Fruit fly (Drosophila melanogaster) whole organism, embryonic: ENCODE results near the gene Eig71Eg.
A peak's percentile ranks its signal among the peaks of the same experiment; 100 is the strongest.

ENCODE experiments used
- Atf6 ChIP-seq: fragments of 200-800 bp; sonication (Bioruptor generic); IDR thresholded peaks from 2 replicates; pipeline ENCODE4 v1.3.6; 2022; ENCODE audit warnings: missing biosample characterization, missing genetic modification characterization
- CG10209 ChIP-seq: fragments of 200-800 bp; sonication (Bioruptor generic); optimal IDR thresholded peaks from 3 replicates; lab custom pipeline; 2017; ENCODE audit warnings: missing biosample characterization, mild to moderate bottlenecking, missing genetic modification characterization, missing genetic modification reagents
- CG10543 ChIP-seq: fragments of 200-800 bp; sonication (Bioruptor generic); optimal IDR thresholded peaks from 3 replicates; lab custom pipeline; 2017; ENCODE audit warnings: missing biosample characterization, mild to moderate bottlenecking, missing genetic modification characterization, moderate library complexity
- CG10979 ChIP-seq: fragments of 200-800 bp; sonication (Bioruptor generic); optimal IDR thresholded peaks from 2 replicates; lab custom pipeline; 2018; ENCODE audit warnings: missing biosample characterization, mild to moderate bottlenecking, missing genetic modification characterization, moderate library complexity
- CG11085 ChIP-seq: fragments of 200-800 bp; sonication (Bioruptor generic); IDR thresholded peaks from 2 replicates; pipeline ENCODE4 v1.3.6; 2022; ENCODE audit warnings: missing biosample characterization, missing genetic modification characterization
- CG11398 ChIP-seq: fragments of 200-800 bp; sonication (Bioruptor generic); optimal IDR thresholded peaks from 2 replicates; lab custom pipeline; 2016; ENCODE audit warnings: missing biosample characterization, missing genetic modification characterization
- CG11695 ChIP-seq: fragments of 200-800 bp; sonication (Bioruptor generic); IDR thresholded peaks from 3 replicates; pipeline ENCODE4 v1.3.6; 2022; ENCODE audit warnings: missing biosample characterization, missing genetic modification characterization
- CG11696 ChIP-seq: fragments of 200-800 bp; sonication (Bioruptor generic); IDR thresholded peaks from 2 replicates; pipeline ENCODE4 v1.3.6; 2022; ENCODE audit warnings: missing biosample characterization, missing genetic modification characterization
- CG1233 ChIP-seq: fragments of 200-800 bp; sonication (Bioruptor generic); optimal IDR thresholded peaks from 4 replicates; lab custom pipeline; 2018; ENCODE audit warnings: missing biosample characterization, mild to moderate bottlenecking, missing genetic modification characterization
- CG13123 ChIP-seq: fragments of 200-800 bp; sonication (Bioruptor generic); optimal IDR thresholded peaks from 2 replicates; lab custom pipeline; 2016; ENCODE audit warnings: missing biosample characterization, missing genetic modification characterization
- CG14441 ChIP-seq: fragments of 200-800 bp; sonication (Bioruptor generic); IDR thresholded peaks from 2 replicates; pipeline ENCODE4 v1.3.6; 2022; ENCODE audit warnings: missing biosample characterization, missing genetic modification characterization
- CG1647 ChIP-seq: fragments of 200-800 bp; sonication (Bioruptor generic); optimal IDR thresholded peaks from 3 replicates; lab custom pipeline; 2016; ENCODE audit warnings: missing biosample characterization, missing genetic modification characterization
- CG18262 ChIP-seq: fragments of 200-800 bp; optimal IDR thresholded peaks from 3 replicates; lab custom pipeline; 2019; ENCODE audit warnings: missing biosample characterization, mild to moderate bottlenecking, missing genetic modification characterization, moderate library complexity
- CG31224 ChIP-seq: fragments of 200-800 bp; sonication (Bioruptor generic); IDR thresholded peaks from 2 replicates; pipeline ENCODE4 v1.3.6; 2022; ENCODE audit warnings: missing biosample characterization, missing genetic modification characterization
- CG42726 ChIP-seq: fragments of 200-800 bp; sonication (Bioruptor generic); IDR thresholded peaks from 2 replicates; pipeline ENCODE4 v1.3.6; 2022; ENCODE audit warnings: missing biosample characterization, missing genetic modification characterization; ENCODE audit not compliant: partially characterized antibody
- CG6654 ChIP-seq: fragments of 200-800 bp; sonication (Bioruptor generic); optimal IDR thresholded peaks from 2 replicates; lab custom pipeline; 2017; ENCODE audit warnings: missing biosample characterization, mild to moderate bottlenecking, missing genetic modification characterization
- CG6791 ChIP-seq: fragments of 200-800 bp; sonication (Bioruptor generic); IDR thresholded peaks from 3 replicates; pipeline ENCODE4 v1.3.6; 2022; ENCODE audit warnings: missing biosample characterization, missing genetic modification characterization; ENCODE audit not compliant: partially characterized antibody
- CG7271 ChIP-seq: fragments of 200-800 bp; sonication (Bioruptor generic); optimal IDR thresholded peaks from 2 replicates; lab custom pipeline; 2018; ENCODE audit warnings: missing biosample characterization, mild to moderate bottlenecking, missing genetic modification characterization, moderate library complexity
- CG7928 ChIP-seq: fragments of 200-800 bp; sonication (Bioruptor generic); optimal IDR thresholded peaks from 2 replicates; lab custom pipeline; 2017; ENCODE audit warnings: missing biosample characterization, mild to moderate bottlenecking, missing genetic modification characterization
- CG9797 ChIP-seq: fragments of 200-800 bp; sonication (Bioruptor generic); optimal IDR thresholded peaks from 3 replicates; lab custom pipeline; 2018; ENCODE audit warnings: missing biosample characterization, mild to moderate bottlenecking, missing genetic modification characterization
- D19A ChIP-seq: fragments of 200-800 bp; optimal IDR thresholded peaks from 3 replicates; lab custom pipeline; 2019; ENCODE audit warnings: missing biosample characterization, mild to moderate bottlenecking, missing genetic modification characterization, moderate library complexity
- E2f2 ChIP-seq: fragments of 200-800 bp; sonication (Bioruptor generic); IDR thresholded peaks from 2 replicates; pipeline ENCODE4 v1.3.6; 2022; ENCODE audit warnings: missing biosample characterization, missing genetic modification characterization
- Elba2 ChIP-seq: fragments of 200-800 bp; sonication (Bioruptor generic); optimal IDR thresholded peaks from 3 replicates; lab custom pipeline; 2016; ENCODE audit warnings: missing biosample characterization, missing genetic modification characterization
- Fer1 ChIP-seq: fragments of 200-800 bp; sonication (Bioruptor generic); optimal IDR thresholded peaks from 2 replicates; lab custom pipeline; 2017; ENCODE audit warnings: missing biosample characterization, mild to moderate bottlenecking, missing genetic modification characterization
- Gug ChIP-seq: fragments of 200-800 bp; sonication (Bioruptor generic); IDR thresholded peaks from 4 replicates; pipeline ENCODE4 v1.3.6; 2022; ENCODE audit warnings: missing biosample characterization, missing genetic modification characterization
- HLH54F ChIP-seq: fragments of 200-800 bp; sonication (Bioruptor generic); optimal IDR thresholded peaks from 3 replicates; lab custom pipeline; 2016; ENCODE audit warnings: missing biosample characterization, missing genetic modification characterization
- Hmx ChIP-seq: fragments of 200-800 bp; sonication (Bioruptor generic); optimal IDR thresholded peaks from 2 replicates; lab custom pipeline; 2016; ENCODE audit warnings: missing biosample characterization, missing genetic modification characterization
- Lim3 ChIP-seq: fragments of 200-800 bp; sonication (Bioruptor generic); IDR thresholded peaks from 2 replicates; pipeline ENCODE4 v1.3.6; 2022; ENCODE audit warnings: missing biosample characterization, missing genetic modification characterization
- MTF-1 ChIP-seq: fragments of 200-800 bp; sonication (Bioruptor generic); optimal IDR thresholded peaks from 2 replicates; lab custom pipeline; 2018; ENCODE audit warnings: missing biosample characterization, mild to moderate bottlenecking, missing genetic modification characterization, borderline replicate concordance
- Nf-YC ChIP-seq: fragments of 200-800 bp; optimal IDR thresholded peaks from 3 replicates; lab custom pipeline; 2019; ENCODE audit warnings: missing biosample characterization, mild to moderate bottlenecking, missing genetic modification characterization, moderate library complexity
- Oaz ChIP-seq: fragments of 200-800 bp; sonication (Bioruptor generic); IDR thresholded peaks from 2 replicates; pipeline ENCODE4 v1.3.6; 2022; ENCODE audit warnings: missing biosample characterization, missing genetic modification characterization
- amos ChIP-seq: fragments of 200-800 bp; sonication (Bioruptor generic); IDR thresholded peaks from 2 replicates; pipeline ENCODE4 v1.3.6; 2022; ENCODE audit warnings: missing biosample characterization, missing genetic modification characterization; ENCODE audit not compliant: partially characterized antibody
- gsb-n ChIP-seq: fragments of 200-800 bp; sonication (Bioruptor generic); optimal IDR thresholded peaks from 3 replicates; lab custom pipeline; 2018; ENCODE audit warnings: missing biosample characterization, mild to moderate bottlenecking, missing genetic modification characterization
- gt ChIP-seq: fragments of 200-800 bp; sonication (Bioruptor generic); IDR thresholded peaks from 2 replicates; pipeline ENCODE4 v1.3.6; 2022; ENCODE audit warnings: missing biosample characterization, missing genetic modification characterization
- hkb ChIP-seq, 2 experiments: fragments of 200-800 bp in 1 of 2; fragments of >200 bp in 1 of 2; sonication (Bioruptor generic) in 1 of 2; IDR thresholded peaks in 1 of 2; optimal IDR thresholded peaks in 1 of 2; 2 replicates each; pipeline versions ENCODE4 v1.3.6 to Lab custom; 2017 to 2022; ENCODE audit warnings: missing biosample characterization in 1 of 2, missing genetic modification characterization in 1 of 2
- lab ChIP-seq: fragments of 200-800 bp; sonication (Bioruptor generic); optimal IDR thresholded peaks from 3 replicates; lab custom pipeline; 2017; ENCODE audit warnings: missing biosample characterization, missing genetic modification characterization, mild to moderate bottlenecking, moderate library complexity, missing genetic modification reagents
- mirr ChIP-seq: fragments of 200-800 bp; sonication (Bioruptor generic); optimal IDR thresholded peaks from 3 replicates; lab custom pipeline; 2018; ENCODE audit warnings: missing biosample characterization, mild to moderate bottlenecking, missing genetic modification characterization
- nmo ChIP-seq: fragments of 200-800 bp; sonication (Bioruptor generic); optimal IDR thresholded peaks from 2 replicates; lab custom pipeline; 2018; ENCODE audit warnings: missing biosample characterization, mild to moderate bottlenecking, missing genetic modification characterization, moderate library complexity
- pb ChIP-seq: fragments of 200-800 bp; sonication (Bioruptor generic); optimal IDR thresholded peaks from 3 replicates; lab custom pipeline; 2016; ENCODE audit warnings: missing biosample characterization, missing genetic modification characterization
- pfk ChIP-seq: fragments of 200-800 bp; sonication (Bioruptor generic); optimal IDR thresholded peaks from 2 replicates; lab custom pipeline; 2018; ENCODE audit warnings: missing biosample characterization, mild to moderate bottlenecking, missing genetic modification characterization, moderate library complexity
- pho ChIP-seq: fragments of 200-800 bp; sonication (Bioruptor generic); optimal IDR thresholded peaks from 2 replicates; lab custom pipeline; 2016; ENCODE audit warnings: missing biosample characterization, missing genetic modification characterization
- rib ChIP-seq: fragments of 200-800 bp; sonication (Bioruptor generic); IDR thresholded peaks from 2 replicates; pipeline ENCODE4 v1.3.6; 2022; ENCODE audit warnings: missing biosample characterization, missing genetic modification characterization
- ro ChIP-seq: fragments of 200-800 bp; sonication (Bioruptor generic); IDR thresholded peaks from 2 replicates; pipeline ENCODE4 v1.3.6; 2022; ENCODE audit warnings: missing biosample characterization, missing genetic modification characterization
- sob ChIP-seq: fragments of 200-800 bp; sonication (Bioruptor generic); IDR thresholded peaks from 2 replicates; pipeline ENCODE4 v1.3.6; 2022; ENCODE audit warnings: missing biosample characterization, missing genetic modification characterization
- tll ChIP-seq, 2 experiments: fragments of 200-800 bp in 1 of 2; fragments of >200 bp in 1 of 2; sonication (Bioruptor generic) in 1 of 2; optimal IDR thresholded peaks; 2 replicates each; lab custom pipeline; 2017 to 2019; ENCODE audit warnings: missing biosample characterization in 2 of 2, missing genetic modification characterization in 2 of 2, mild to moderate bottlenecking in 1 of 2, moderate library complexity in 1 of 2
- toy ChIP-seq: fragments of 200-800 bp; sonication (Bioruptor generic); IDR thresholded peaks from 2 replicates; pipeline ENCODE4 v1.3.6; 2022; ENCODE audit warnings: missing biosample characterization, missing genetic modification characterization
- tup ChIP-seq: fragments of 200-800 bp; sonication (Bioruptor generic); optimal IDR thresholded peaks from 2 replicates; lab custom pipeline; 2016; ENCODE audit warnings: missing biosample characterization, mild to moderate bottlenecking, missing genetic modification characterization, moderate library complexity
- vfl ChIP-seq: fragments of 200-800 bp; sonication (Bioruptor generic); optimal IDR thresholded peaks from 2 replicates; lab custom pipeline; 2016; ENCODE audit warnings: missing biosample characterization, missing genetic modification characterization
- wor ChIP-seq: fragments of 200-800 bp; sonication (Bioruptor generic); IDR thresholded peaks from 2 replicates; pipeline ENCODE4 v1.3.6; 2022; ENCODE audit warnings: missing biosample characterization, missing genetic modification characterization

The Eig71Eg gene

dm6 chr3L:15619626-15620247 is 37.7 kb upstream of the Eig71Eg start, which contains the start of gene Phs (continued):
- peak; percentile 70 for TF ChIP-seq CG11398 (GFP tag; lab: Kevin White, UChicago)
- peak; percentile 96 for TF ChIP-seq gsb-n
- peak; percentile 59 for TF ChIP-seq amos
- no peak for TF ChIP-seq CG11696 (GFP tag; lab: Robert Waterston, UW)
- TF ChIP-seq toy (GFP tag; lab: Robert Waterston, UW), result no peak; the same call in 1 of the 2 replicates
- peak; percentile 84 for TF ChIP-seq CG1647 (GFP tag; lab: Kevin White, UChicago)
- TF ChIP-seq MTF-1, result peak; percentile 79
- TF ChIP-seq CG42726 (GFP tag; lab: Robert Waterston, UW), result no peak
- TF ChIP-seq CG10979 (tag; lab: Kevin White, UChicago), result peak; percentile 45
- peak; percentile 36 for TF ChIP-seq nmo (GFP tag; lab: Kevin White, UChicago)
- no peak for TF ChIP-seq Oaz (GFP tag; lab: Robert Waterston, UW)
- peak; percentile 65 for TF ChIP-seq CG14441 (GFP tag; lab: Robert Waterston, UW)
- no peak for TF ChIP-seq tll (GFP tag; optimal IDR thresholded peaks at IDR 0.05; lab: Kevin White, UChicago)
- peak; percentile 97 for TF ChIP-seq rib (GFP tag; lab: Robert Waterston, UW)
- peak; percentile 46 for TF ChIP-seq Nf-YC
- peak; percentile 90 for TF ChIP-seq lab (GFP tag; lab: Kevin White, UChicago)
- TF ChIP-seq sob (GFP tag; lab: Robert Waterston, UW), result peak; percentile 96
- TF ChIP-seq pho (GFP tag; lab: Kevin White, UChicago), result peak; percentile 76
- TF ChIP-seq CG10543 (GFP tag; lab: Kevin White, UChicago), result peak; percentile 69
- peak; percentile 80 for TF ChIP-seq CG10209 (GFP tag; lab: Kevin White, UChicago)
- peak; percentile 88 for TF ChIP-seq CG11085
- TF ChIP-seq gt (GFP tag; lab: Robert Waterston, UW), result peak; percentile 12; the same call in 1 of the 2 replicates
- TF ChIP-seq mirr (GFP tag; lab: Kevin White, UChicago), result peak; percentile 53
- peak; percentile 80 for TF ChIP-seq pb
- TF ChIP-seq CG11695 (GFP tag; lab: Robert Waterston, UW), result peak; percentile 43; the same call in 1 of the 3 replicates
- peak; percentile 99 for TF ChIP-seq E2f2 (GFP tag; lab: Robert Waterston, UW)
- TF ChIP-seq D19A, result no peak
- peak; percentile 93 for TF ChIP-seq HLH54F (GFP tag; lab: Kevin White, UChicago)
- peak; percentile 80 for TF ChIP-seq Gug
- peak; percentile 90 for TF ChIP-seq vfl (GFP tag; lab: Kevin White, UChicago)
- TF ChIP-seq Hmx (GFP tag; lab: Kevin White, UChicago), result peak; percentile 29
- no peak for TF ChIP-seq CG31224 (GFP tag; lab: Robert Waterston, UW)
- peak; percentile 72 for TF ChIP-seq Atf6
- TF ChIP-seq ro (GFP tag; lab: Robert Waterston, UW), result no peak; the same call in 1 of the 2 replicates
- no peak for TF ChIP-seq hkb (optimal IDR thresholded peaks at IDR 0.05; lab: Kevin White, UChicago)
- TF ChIP-seq hkb (GFP tag; IDR thresholded peaks at IDR 0.05; lab: Robert Waterston, UW), result peak; percentile 54
- peak; percentile 63 for TF ChIP-seq Elba2
- peak; percentile 38 for TF ChIP-seq CG18262
- TF ChIP-seq CG6654 (GFP tag; lab: Kevin White, UChicago), result no peak
- TF ChIP-seq CG1233 (GFP tag; lab: Kevin White, UChicago), result peak; percentile 64
- peak; percentile 62 for TF ChIP-seq CG13123
- TF ChIP-seq wor (GFP tag; lab: Robert Waterston, UW), result no peak
- TF ChIP-seq Lim3 (GFP tag; lab: Robert Waterston, UW), result no peak
- peak; percentile 52 for TF ChIP-seq CG9797 (GFP tag; lab: Kevin White, UChicago)
- peak; percentile 78 for TF ChIP-seq CG6791 (GFP tag; lab: Robert Waterston, UW)
- TF ChIP-seq Fer1 (GFP tag; lab: Kevin White, UChicago), result peak; percentile 79
- peak; percentile 73 for TF ChIP-seq tup
- TF ChIP-seq CG7928 (GFP tag; lab: Kevin White, UChicago), result peak; percentile 36
- peak; percentile 25 for TF ChIP-seq pfk (GFP tag; lab: Kevin White, UChicago)
- peak; percentile 49 for TF ChIP-seq CG7271
